Worm (Caenorhabditis elegans): ENCODE results near the gene T25F10.3.

ce11 chrV:6705367-6705766 lies 39.5 kb upstream of the T25F10.3 start:
- TF ChIP-seq nhr-102 (tag; optimal IDR thresholded peaks at IDR 0.05) (no peak), nhr-76 (tag; optimal IDR thresholded peaks at IDR 0.05) (no peak), unc-39 (tag; optimal IDR thresholded peaks at IDR 0.05) (no peak), mdl-1 (tag; optimal IDR thresholded peaks at IDR 0.05) (no peak), nhr-28 (tag; optimal IDR thresholded peaks at IDR 0.05) (no peak), duxl-1 (tag; optimal IDR thresholded peaks at IDR 0.05; ENCODE audit: poor library complexity) (no peak), nhr-6 (tag; optimal IDR thresholded peaks at IDR 0.05) (no peak), jun-1 (tag; optimal IDR thresholded peaks at IDR 0.05) (no peak)

Data from whole organism, L4 larva.